Worm (Caenorhabditis elegans) whole organism, L1 larva: Measurements from ENCODE around the gene F46B6.2.

Source experiments
- C04F5.9 ChIP-seq: sonication (generic microtip); optimal IDR thresholded peaks from 2 replicates; lab custom pipeline; 2016; ENCODE audit warnings: missing genetic modification characterization, missing compliant biosample characterization
- C34B4.2 ChIP-seq: sonication (generic microtip); optimal IDR thresholded peaks from 2 replicates; lab custom pipeline; 2017; ENCODE audit warnings: mild to moderate bottlenecking, missing genetic modification characterization, missing compliant biosample characterization
- Y116A8C.19 ChIP-seq: sonication (generic microtip); optimal IDR thresholded peaks from 2 replicates; lab custom pipeline; 2016; ENCODE audit warnings: missing compliant biosample characterization, missing genetic modification characterization, borderline replicate concordance
- aha-1 ChIP-seq: fragments of 150-350 bp; optimal IDR thresholded peaks from 2 replicates; lab custom pipeline; 2014; ENCODE audit warnings: missing biosample characterization, missing genetic modification characterization
- ama-1 ChIP-seq: fragments of 150-350 bp; optimal IDR thresholded peaks from 2 replicates; lab custom pipeline; 2014
- blmp-1 ChIP-seq: fragments of 150-350 bp; optimal IDR thresholded peaks from 2 replicates; lab custom pipeline; 2014; ENCODE audit warnings: missing biosample characterization, missing genetic modification characterization
- ceh-88 ChIP-seq: fragments of 200-800 bp; sonication (Bioruptor generic); IDR thresholded peaks from 2 replicates; pipeline ENCODE4 v1.3.6; 2022; ENCODE audit warnings: missing genetic modification characterization, missing compliant biosample characterization
- ceh-90 ChIP-seq: sonication (generic microtip); optimal IDR thresholded peaks from 2 replicates; lab custom pipeline; 2016; ENCODE audit warnings: missing genetic modification characterization, missing compliant biosample characterization
- dpl-1 ChIP-seq, 3 experiments: fragments of 150-350 bp in 2 of 3; sonication (generic microtip) in 1 of 3; optimal IDR thresholded peaks; 2 replicates each; lab custom pipeline; 2014 to 2017; ENCODE audit warnings: missing biosample characterization in 3 of 3, missing genetic modification characterization in 3 of 3, missing genetic modification reagents in 3 of 3
- dsc-1 ChIP-seq: sonication (generic microtip); optimal IDR thresholded peaks from 2 replicates; lab custom pipeline; 2016; ENCODE audit warnings: mild to moderate bottlenecking, missing genetic modification characterization, missing compliant biosample characterization
- efl-1 ChIP-seq, 4 experiments: fragments of 150-350 bp; optimal IDR thresholded peaks in 3 of 4; peaks in 1 of 4; 1 replicate in 1 of 4; 2 replicates in 3 of 4; lab custom pipeline; 2014; ENCODE audit warnings: missing biosample characterization in 2 of 4, missing genetic modification characterization in 2 of 4, missing genetic modification reagents in 2 of 4
- elt-3 ChIP-seq, 6 experiments: fragments of 150-350 bp in 1 of 6; sonication (generic microtip); optimal IDR thresholded peaks; 2 replicates each; lab custom pipeline; 2017 to 2018; ENCODE audit warnings: missing biosample characterization in 6 of 6, missing genetic modification characterization in 6 of 6, inconsistent platforms in 1 of 6
- fkh-8 ChIP-seq: sonication (generic microtip); optimal IDR thresholded peaks from 2 replicates; lab custom pipeline; 2016; ENCODE audit warnings: mild to moderate bottlenecking, missing genetic modification characterization, missing compliant biosample characterization
- fos-1 ChIP-seq: fragments of 150-350 bp; optimal IDR thresholded peaks from 2 replicates; lab custom pipeline; 2014; ENCODE audit warnings: missing biosample characterization, missing genetic modification characterization
- hlh-4 ChIP-seq: sonication (generic microtip); optimal IDR thresholded peaks from 2 replicates; lab custom pipeline; 2016; ENCODE audit warnings: mild to moderate bottlenecking, missing genetic modification characterization, missing compliant biosample characterization
- hpl-2 ChIP-seq: fragments of 150-350 bp; optimal IDR thresholded peaks from 2 replicates; lab custom pipeline; 2014; ENCODE audit warnings: missing biosample characterization, missing genetic modification reagents, missing genetic modification characterization
- irx-1 ChIP-seq: sonication (generic microtip); optimal IDR thresholded peaks from 2 replicates; lab custom pipeline; 2016; ENCODE audit warnings: missing genetic modification characterization, missing compliant biosample characterization
- jun-1 ChIP-seq: fragments of 150-350 bp; optimal IDR thresholded peaks from 2 replicates; lab custom pipeline; 2014; ENCODE audit warnings: missing biosample characterization, missing genetic modification reagents, missing genetic modification characterization
- lin-14 ChIP-seq: fragments of 200-800 bp; sonication (Bioruptor generic); optimal IDR thresholded peaks from 2 replicates; lab custom pipeline; 2018; ENCODE audit warnings: mild to moderate bottlenecking, missing genetic modification characterization, moderate library complexity, missing compliant biosample characterization
- lin-15B ChIP-seq: fragments of 150-350 bp; sonication (generic microtip); optimal IDR thresholded peaks from 3 replicates; lab custom pipeline; 2014; ENCODE audit warnings: missing biosample characterization, missing genetic modification characterization
- lin-39 ChIP-seq: fragments of 150-350 bp; optimal IDR thresholded peaks from 2 replicates; lab custom pipeline; 2014; ENCODE audit warnings: missing biosample characterization, missing genetic modification reagents, missing genetic modification characterization
- lir-3 ChIP-seq: sonication (generic microtip); optimal IDR thresholded peaks from 2 replicates; lab custom pipeline; 2016; ENCODE audit warnings: mild to moderate bottlenecking, missing genetic modification characterization, moderate library complexity, missing compliant biosample characterization; ENCODE audit not compliant: poor library complexity
- lsy-2 ChIP-seq, 2 experiments: fragments of 150-350 bp; optimal IDR thresholded peaks; 2 replicates each; lab custom pipeline; 2014; ENCODE audit warnings: missing biosample characterization in 2 of 2, missing genetic modification characterization in 2 of 2
- mab-9 ChIP-seq: fragments of 200-800 bp; sonication (Bioruptor generic); IDR thresholded peaks from 2 replicates; pipeline ENCODE4 v1.3.6; 2022; ENCODE audit warnings: missing genetic modification reagents, missing genetic modification characterization, missing compliant biosample characterization
- mdl-1 ChIP-seq, 2 experiments: fragments of 150-350 bp; optimal IDR thresholded peaks; 2 replicates each; lab custom pipeline; 2014 to 2017; ENCODE audit warnings: missing biosample characterization in 2 of 2, missing genetic modification characterization in 2 of 2, inconsistent platforms in 1 of 2
- mef-2 ChIP-seq: fragments of 150-350 bp; optimal IDR thresholded peaks from 2 replicates; lab custom pipeline; 2014; ENCODE audit warnings: missing biosample characterization, missing genetic modification characterization
- mep-1 ChIP-seq: fragments of 150-350 bp; optimal IDR thresholded peaks from 2 replicates; lab custom pipeline; 2014; ENCODE audit warnings: missing biosample characterization, missing genetic modification characterization
- nhr-11 ChIP-seq: fragments of 150-350 bp; optimal IDR thresholded peaks from 2 replicates; lab custom pipeline; 2014; ENCODE audit warnings: missing biosample characterization, missing genetic modification characterization
- nhr-12 ChIP-seq: sonication (generic microtip); optimal IDR thresholded peaks from 2 replicates; lab custom pipeline; 2017; ENCODE audit warnings: missing biosample characterization, missing genetic modification characterization
- nhr-237 ChIP-seq: fragments of 150-350 bp; optimal IDR thresholded peaks from 2 replicates; lab custom pipeline; 2014; ENCODE audit warnings: missing biosample characterization, missing genetic modification characterization
- nhr-47 ChIP-seq: sonication (generic microtip); optimal IDR thresholded peaks from 2 replicates; lab custom pipeline; 2016; ENCODE audit warnings: mild to moderate bottlenecking, missing genetic modification characterization, moderate library complexity, missing compliant biosample characterization
- nhr-71 ChIP-seq: sonication (generic microtip); optimal IDR thresholded peaks from 2 replicates; lab custom pipeline; 2016; ENCODE audit warnings: mild to moderate bottlenecking, missing genetic modification characterization, moderate library complexity, missing compliant biosample characterization
- nhr-84 ChIP-seq: sonication (generic microtip); optimal IDR thresholded peaks from 2 replicates; lab custom pipeline; 2017; ENCODE audit warnings: missing biosample characterization, missing genetic modification characterization
- nhr-85 ChIP-seq: sonication (generic microtip); peaks from one replicate; lab custom pipeline; 2016; ENCODE audit warnings: missing genetic modification characterization, inconsistent platforms, missing compliant biosample characterization
- pag-3 ChIP-seq: sonication (generic microtip); optimal IDR thresholded peaks from 2 replicates; lab custom pipeline; 2017; ENCODE audit warnings: missing genetic modification characterization, mild to moderate bottlenecking, missing compliant biosample characterization, antibody characterized with exemption, borderline replicate concordance; ENCODE audit not compliant: insufficient read depth
- pax-3 ChIP-seq: fragments of 200-800 bp; sonication (Bioruptor generic); optimal IDR thresholded peaks from 2 replicates; lab custom pipeline; 2018; ENCODE audit warnings: mild to moderate bottlenecking, missing genetic modification characterization, moderate library complexity, missing compliant biosample characterization
- rnt-1 ChIP-seq: sonication (generic microtip); optimal IDR thresholded peaks from 2 replicates; lab custom pipeline; 2016; ENCODE audit warnings: mild to moderate bottlenecking, missing genetic modification characterization, moderate library complexity, missing compliant biosample characterization
- skn-1 ChIP-seq: fragments of 150-350 bp; optimal IDR thresholded peaks from 2 replicates; lab custom pipeline; 2014; ENCODE audit warnings: missing biosample characterization, missing genetic modification characterization
- snu-23 ChIP-seq: sonication (generic microtip); optimal IDR thresholded peaks from 2 replicates; lab custom pipeline; 2016; ENCODE audit warnings: missing genetic modification characterization, missing compliant biosample characterization
- sox-4 ChIP-seq: sonication (generic microtip); optimal IDR thresholded peaks from 2 replicates; lab custom pipeline; 2016; ENCODE audit warnings: missing genetic modification characterization, missing compliant biosample characterization
- sptf-1 ChIP-seq: fragments of 150-350 bp; optimal IDR thresholded peaks from 2 replicates; lab custom pipeline; 2014; ENCODE audit warnings: missing biosample characterization, missing genetic modification characterization
- sup-37 ChIP-seq: fragments of 200-800 bp; sonication (Bioruptor generic); optimal IDR thresholded peaks from 2 replicates; lab custom pipeline; 2018; ENCODE audit warnings: mild to moderate bottlenecking, missing genetic modification characterization, missing compliant biosample characterization
- swsn-7 ChIP-seq: sonication (generic microtip); optimal IDR thresholded peaks from 2 replicates; lab custom pipeline; 2016; ENCODE audit warnings: missing genetic modification characterization, missing compliant biosample characterization
- unc-130 ChIP-seq: fragments of 150-350 bp; optimal IDR thresholded peaks from 2 replicates; lab custom pipeline; 2017; ENCODE audit warnings: missing biosample characterization, missing genetic modification characterization, inconsistent platforms
- unc-86 ChIP-seq: sonication (generic microtip); optimal IDR thresholded peaks from 2 replicates; lab custom pipeline; 2016; ENCODE audit warnings: missing genetic modification characterization, missing compliant biosample characterization
- unc-98 ChIP-seq: fragments of 200-800 bp; sonication (Bioruptor generic); IDR thresholded peaks from 2 replicates; pipeline ENCODE4 v1.3.6; 2022; ENCODE audit warnings: missing genetic modification characterization, missing compliant biosample characterization
- vab-15 ChIP-seq: sonication (generic microtip); optimal IDR thresholded peaks from 2 replicates; lab custom pipeline; 2017; ENCODE audit warnings: missing genotype, mild to moderate bottlenecking, missing genetic modification characterization, missing compliant biosample characterization
- zag-1 ChIP-seq: fragments of 150-350 bp; optimal IDR thresholded peaks from 2 replicates; lab custom pipeline; 2014; ENCODE audit warnings: missing biosample characterization, missing genetic modification characterization
- zip-4 ChIP-seq: fragments of 200-800 bp; sonication (Bioruptor generic); optimal IDR thresholded peaks from 2 replicates; lab custom pipeline; 2018; ENCODE audit warnings: mild to moderate bottlenecking, missing genetic modification characterization, moderate library complexity, missing compliant biosample characterization
- ztf-11 ChIP-seq, 2 experiments: sonication (generic microtip); optimal IDR thresholded peaks; 2 replicates each; lab custom pipeline; 2016 to 2017; ENCODE audit warnings: missing genetic modification characterization in 2 of 2, missing biosample characterization in 1 of 2, missing compliant biosample characterization in 1 of 2

The F46B6.2 gene

ce11 chrV:9730743-9731706 is 41.1 kb upstream of the F46B6.2 start (continued):
- no peak for TF ChIP-seq ceh-90 (tag; lab: Kevin White, UChicago)
- TF ChIP-seq nhr-71 (tag; lab: Kevin White, UChicago) = peak; percentile 98
- TF ChIP-seq sup-37 (GFP tag; lab: Kevin White, UChicago) = peak; percentile 65
- TF ChIP-seq skn-1 = peak; percentile 80
- peak; percentile 74 to 97 for TF ChIP-seq mdl-1 (tag; optimal IDR thresholded peaks at IDR 0.05; lab: Kevin White, UChicago)
- TF ChIP-seq sptf-1 (tag; lab: Kevin White, UChicago) = no peak
- TF ChIP-seq snu-23 (GFP tag; lab: Kevin White, UChicago) = peak; percentile 99
- peak; percentile 83 for TF ChIP-seq mab-9 (GFP tag; lab: Robert Waterston, UW)
- peak; percentile 89 for TF ChIP-seq blmp-1 (tag; lab: Kevin White, UChicago)
- peak in 1 of 2 experiments; percentile 82 for TF ChIP-seq ztf-11 (tag; optimal IDR thresholded peaks at IDR 0.05; lab: Kevin White, UChicago)
- TF ChIP-seq fos-1 (tag; lab: Kevin White, UChicago) = peak; percentile 84
- TF ChIP-seq efl-1 (optimal IDR thresholded peaks at IDR 0.05; lab: Kevin White, UChicago) = peak; percentile 82 to 84
- peak; percentile 63 to 95 for TF ChIP-seq efl-1 (GFP tag; optimal IDR thresholded peaks at IDR 0.05 in 1 of 2; lab: Kevin White, UChicago)
- peak; percentile 83 for TF ChIP-seq hpl-2 (GFP tag; lab: Kevin White, UChicago)
- peak; percentile 100 for TF ChIP-seq lin-14
- peak; percentile 95 to 99 for TF ChIP-seq lsy-2 (tag; optimal IDR thresholded peaks at IDR 0.05; lab: Kevin White, UChicago)
- no peak for TF ChIP-seq pag-3
- peak; percentile 60 for TF ChIP-seq lin-15B (tag; lab: Kevin White, UChicago)
- no peak for TF ChIP-seq aha-1 (tag; lab: Kevin White, UChicago)
- peak; percentile 96 for TF ChIP-seq nhr-85 (tag; lab: Kevin White, UChicago)
- TF ChIP-seq hlh-4 (tag; lab: Kevin White, UChicago) = no peak
- TF ChIP-seq Y116A8C.19 (tag; lab: Kevin White, UChicago) = no peak
- peak; percentile 96 for TF ChIP-seq unc-86 (tag; lab: Kevin White, UChicago)
- peak; percentile 96 for TF ChIP-seq vab-15 (tag; lab: Kevin White, UChicago)
- TF ChIP-seq pax-3 (tag; lab: Kevin White, UChicago) = peak; percentile 87
- no peak for TF ChIP-seq nhr-84 (tag; lab: Kevin White, UChicago)
- peak; percentile 91 for TF ChIP-seq dsc-1 (tag; lab: Kevin White, UChicago)
- TF ChIP-seq mef-2 (tag; lab: Kevin White, UChicago) = peak; percentile 82
- peak; percentile 67 for TF ChIP-seq zip-4 (GFP tag; lab: Kevin White, UChicago)
- TF ChIP-seq swsn-7 (tag; lab: Kevin White, UChicago) = peak; percentile 98
- peak; percentile 95 for TF ChIP-seq nhr-47 (tag; lab: Kevin White, UChicago)
- peak; percentile 99 for TF ChIP-seq fkh-8 (tag; lab: Kevin White, UChicago)
- peak; percentile 91 for TF ChIP-seq unc-130 (tag; lab: Kevin White, UChicago)
- peak; percentile 96 for TF ChIP-seq jun-1 (tag; lab: Kevin White, UChicago)
- peak; percentile 87 for TF ChIP-seq irx-1 (tag; lab: Kevin White, UChicago)
- no peak; the same call in 1 of the 2 replicates for TF ChIP-seq unc-98
- TF ChIP-seq C34B4.2 = no peak
- peak; percentile 59 for TF ChIP-seq nhr-237
- TF ChIP-seq elt-3 (tag; optimal IDR thresholded peaks at IDR 0.05; lab: Kevin White, UChicago) = peak in 3 of 6 experiments; percentile 50 to 81 (median 72)
- TF ChIP-seq mep-1 (tag; lab: Kevin White, UChicago) = peak; percentile 76
- TF ChIP-seq nhr-11 (tag; lab: Kevin White, UChicago) = peak; percentile 41
- TF ChIP-seq lin-39 (tag; lab: Kevin White, UChicago) = peak; percentile 24
- peak; percentile 11 for TF ChIP-seq nhr-12
- TF ChIP-seq rnt-1 (tag; lab: Kevin White, UChicago) = peak; percentile 70
- TF ChIP-seq ceh-88 (GFP tag; lab: Robert Waterston, UW) = peak; percentile 87
- peak; percentile 87 for TF ChIP-seq sox-4 (tag; lab: Kevin White, UChicago)
- TF ChIP-seq dpl-1 (GFP tag; optimal IDR thresholded peaks at IDR 0.05; lab: Kevin White, UChicago) = peak; percentile 65 to 77 (median 68)
- peak; percentile 60 for TF ChIP-seq C04F5.9
- peak; percentile 25 for TF ChIP-seq zag-1 (tag; lab: Kevin White, UChicago)
- TF ChIP-seq ama-1 (lab: Kevin White, UChicago) = peak; percentile 100
- peak; percentile 60 for TF ChIP-seq lir-3 (tag; lab: Kevin White, UChicago)
